Worm (Caenorhabditis elegans): ENCODE data around the gene qdpr-1.

qdpr-1 gene

DNA sequence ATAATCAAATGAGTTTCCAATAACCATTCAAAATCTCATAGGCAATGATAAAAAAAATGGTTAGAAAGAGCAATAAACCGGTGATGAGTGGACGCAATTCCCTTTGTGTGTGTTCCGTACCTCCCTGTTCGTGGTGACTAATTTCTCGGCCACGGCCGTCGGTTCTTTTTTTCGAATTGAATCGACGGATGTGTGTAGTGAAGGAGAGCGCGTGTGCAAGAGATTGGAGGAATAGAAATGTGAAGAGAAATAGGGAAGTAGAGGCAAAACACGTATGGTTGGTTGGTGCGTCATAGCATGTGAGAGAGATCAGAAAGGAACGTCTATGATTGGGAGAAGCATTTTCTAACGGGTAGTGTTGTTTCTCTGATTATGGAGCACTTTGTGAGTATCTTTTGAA is 33.9 kb upstream of the qdpr-1 start:
- TF ChIP-seq unc-120 (tag; optimal IDR thresholded peaks at IDR 0.05; ENCODE audit: poor library complexity, severe bottlenecking) (peak; percentile 29), snpc-4 (tag; optimal IDR thresholded peaks at IDR 0.05) (no peak), mep-1 (tag; optimal IDR thresholded peaks at IDR 0.05) (peak; percentile 45), ham-2 (GFP tag; optimal IDR thresholded peaks at IDR 0.05) (no peak), lin-32 (GFP tag; optimal IDR thresholded peaks at IDR 0.05) (no peak), hlh-1 (tag; optimal IDR thresholded peaks at IDR 0.05) (no peak), drap-1 (GFP tag; optimal IDR thresholded peaks at IDR 0.05) (no peak), sem-2 (GFP tag; optimal IDR thresholded peaks at IDR 0.05) (no peak), flh-1 (GFP tag; optimal IDR thresholded peaks at IDR 0.05) (no peak), zip-8 (tag; optimal IDR thresholded peaks at IDR 0.05) (no peak), elt-1 (tag; optimal IDR thresholded peaks at IDR 0.05; ENCODE audit: borderline replicate concordance, insufficient read depth) (no peak), lin-13 (tag; optimal IDR thresholded peaks at IDR 0.05) (no peak), cnd-1 (tag; optimal IDR thresholded peaks at IDR 0.05) (no peak), bed-3 (GFP tag; optimal IDR thresholded peaks at IDR 0.05) (no peak), mab-5 (tag; optimal IDR thresholded peaks at IDR 0.05) (no peak), nhr-237 (tag; optimal IDR thresholded peaks at IDR 0.05) (no peak), ces-1 (GFP tag; optimal IDR thresholded peaks at IDR 0.05) (peak; percentile 29)

DNA sequence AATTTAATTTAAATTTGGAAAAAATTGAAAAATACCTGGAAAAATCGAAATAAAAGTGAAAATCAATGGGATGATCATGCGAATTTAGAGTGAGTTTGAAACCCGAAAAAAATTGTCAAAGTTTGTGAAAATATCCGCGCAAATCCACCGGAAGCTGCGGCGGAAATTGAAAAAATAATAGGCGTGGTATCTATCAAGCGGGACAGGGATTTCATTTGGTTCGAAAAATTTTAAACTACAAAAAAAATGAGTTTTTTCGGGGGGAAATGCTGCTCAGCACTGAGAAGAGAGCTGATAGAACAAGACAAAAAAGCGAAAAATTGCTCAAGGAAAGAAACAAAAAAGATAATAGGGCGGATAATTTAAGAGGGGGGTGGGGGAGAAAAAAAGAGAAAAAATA is 22.7 kb upstream of the qdpr-1 start, which contains the start of gene T03F6.9:
T03F6.9 (minus strand) TSS at position 101 of the 400 bp plus-strand sequence.
- no peak for TF ChIP-seq nhr-237 (tag; optimal IDR thresholded peaks at IDR 0.05)
- TF ChIP-seq M03D4.4 (tag; optimal IDR thresholded peaks at IDR 0.05) = no peak
- TF ChIP-seq lsy-2 (tag; optimal IDR thresholded peaks at IDR 0.05) = no peak
- TF ChIP-seq sem-2 (GFP tag; optimal IDR thresholded peaks at IDR 0.05) = no peak
- TF ChIP-seq flh-1 (GFP tag; optimal IDR thresholded peaks at IDR 0.05) = no peak
- TF ChIP-seq nhr-2 (tag; optimal IDR thresholded peaks at IDR 0.05) = no peak
- no peak for TF ChIP-seq tbx-8 (GFP tag; optimal IDR thresholded peaks at IDR 0.05)
- no peak for TF ChIP-seq unc-62 (GFP tag; optimal IDR thresholded peaks at IDR 0.05)
- no peak for TF ChIP-seq ceh-39 (tag; optimal IDR thresholded peaks at IDR 0.05)

DNA sequence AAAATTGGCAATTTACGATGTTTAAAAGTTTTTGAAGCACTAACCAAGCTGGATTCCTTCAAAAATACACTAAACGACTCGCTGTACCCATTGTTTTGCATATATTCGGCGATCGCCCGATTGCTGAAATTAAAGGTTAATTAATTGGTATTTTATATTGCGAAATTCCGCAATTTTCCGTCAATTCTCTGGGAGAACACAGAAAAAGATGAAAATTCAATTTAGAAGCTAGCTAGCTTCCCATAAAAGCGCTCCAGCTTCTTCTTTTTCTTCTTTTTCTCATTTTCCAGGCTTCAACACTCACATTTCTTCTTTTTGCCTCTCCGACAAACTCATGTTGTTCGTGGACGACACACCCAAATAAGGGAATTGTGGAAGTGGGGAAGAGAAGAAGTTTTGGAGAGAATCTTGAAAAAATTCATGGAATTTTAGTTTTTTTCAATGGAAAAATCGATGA is 17.4 kb upstream of the qdpr-1 start, which contains the start of gene lis-1:
lis-1 (minus strand) TSS at position 407 of the 457 bp plus-strand sequence.
- TF ChIP-seq elt-3 (tag; optimal IDR thresholded peaks at IDR 0.05) (no peak), ces-1 (GFP tag; optimal IDR thresholded peaks at IDR 0.05) (peak; percentile 87), mep-1 (tag; optimal IDR thresholded peaks at IDR 0.05) (no peak), elt-1 (tag; optimal IDR thresholded peaks at IDR 0.05; ENCODE audit: borderline replicate concordance, insufficient read depth) (no peak), ham-2 (GFP tag; optimal IDR thresholded peaks at IDR 0.05) (no peak), nhr-2 (tag; optimal IDR thresholded peaks at IDR 0.05) (no peak), drap-1 (GFP tag; optimal IDR thresholded peaks at IDR 0.05) (no peak)

DNA sequence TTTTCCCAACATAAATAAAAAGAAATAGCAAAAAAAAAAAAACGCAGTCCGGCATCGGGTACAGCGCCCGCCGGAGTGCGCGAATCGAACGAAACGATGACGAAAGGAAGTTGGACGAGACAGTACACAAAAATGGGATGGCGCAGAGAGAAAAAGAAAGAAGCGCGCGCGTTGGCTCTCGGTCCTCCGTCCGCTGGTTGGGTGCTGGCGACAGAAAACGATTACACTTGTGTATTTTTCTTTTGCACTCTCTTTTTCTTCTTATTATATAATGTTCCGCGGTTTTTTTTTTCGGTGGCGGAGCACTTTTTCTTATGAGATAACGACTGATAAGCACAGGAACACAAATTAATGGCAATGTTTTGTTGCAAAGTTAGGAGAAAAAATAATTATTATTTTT is 16.5 kb upstream of the qdpr-1 start:
- no peak for TF ChIP-seq nhr-2 (tag; optimal IDR thresholded peaks at IDR 0.05)
- TF ChIP-seq lsy-2 (tag; optimal IDR thresholded peaks at IDR 0.05) = no peak
- no peak for TF ChIP-seq blmp-1 (tag; optimal IDR thresholded peaks at IDR 0.05)
- TF ChIP-seq nhr-237 (tag; optimal IDR thresholded peaks at IDR 0.05) = no peak
- TF ChIP-seq ztf-11 (tag; optimal IDR thresholded peaks at IDR 0.05) = no peak

ce11 chrIII:13378242-13378641 is 15.5 kb upstream of the qdpr-1 start, which contains the start of gene T03F6.10:
TSS of gene T03F6.10 (minus strand) at chrIII:13378342.
- TF ChIP-seq sem-2 (GFP tag; optimal IDR thresholded peaks at IDR 0.05) = no peak
- TF ChIP-seq unc-62 (GFP tag; optimal IDR thresholded peaks at IDR 0.05) = no peak
- TF ChIP-seq nhr-237 (tag; optimal IDR thresholded peaks at IDR 0.05) = no peak
- no peak for TF ChIP-seq pha-4 (tag; optimal IDR thresholded peaks at IDR 0.05)
- no peak for TF ChIP-seq lin-32 (GFP tag; optimal IDR thresholded peaks at IDR 0.05)
- TF ChIP-seq bed-3 (GFP tag; optimal IDR thresholded peaks at IDR 0.05) = no peak
- no peak for TF ChIP-seq mls-2 (tag; optimal IDR thresholded peaks at IDR 0.05)
- no peak for TF ChIP-seq unc-120 (tag; optimal IDR thresholded peaks at IDR 0.05; ENCODE audit: poor library complexity, severe bottlenecking)
- TF ChIP-seq elt-3 (tag; optimal IDR thresholded peaks at IDR 0.05) = no peak

DNA sequence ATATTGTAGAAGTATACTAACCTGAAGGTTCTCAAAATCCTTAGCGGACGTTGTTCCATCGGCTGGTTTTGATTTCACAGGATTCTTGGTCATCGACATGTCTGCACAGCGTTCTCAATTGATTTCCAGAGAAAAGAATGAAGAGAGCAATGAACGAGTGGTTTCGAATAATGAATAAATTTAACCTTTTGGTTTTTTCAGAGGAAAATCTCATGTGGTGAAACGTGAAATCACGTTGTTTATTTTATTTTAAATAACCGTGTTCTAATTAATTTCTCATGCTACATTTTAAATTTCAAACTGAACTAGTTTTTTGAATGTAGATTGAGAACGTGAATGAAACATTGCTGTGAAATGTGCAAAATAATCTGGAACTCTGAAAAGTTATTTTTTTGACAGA is 13.5 kb upstream of the qdpr-1 start, which contains the start of gene T03F6.6:
T03F6.6 (minus strand) TSS at position 101 of the 400 bp plus-strand sequence.
- TF ChIP-seq zip-8 (tag; optimal IDR thresholded peaks at IDR 0.05) = no peak
- TF ChIP-seq unc-120 (tag; optimal IDR thresholded peaks at IDR 0.05; ENCODE audit: poor library complexity, severe bottlenecking) = no peak
- no peak for TF ChIP-seq M03D4.4 (tag; optimal IDR thresholded peaks at IDR 0.05)
- TF ChIP-seq tbx-8 (GFP tag; optimal IDR thresholded peaks at IDR 0.05) = no peak
- TF ChIP-seq blmp-1 (tag; optimal IDR thresholded peaks at IDR 0.05) = no peak
- no peak for TF ChIP-seq cnd-1 (tag; optimal IDR thresholded peaks at IDR 0.05)
- TF ChIP-seq flh-1 (GFP tag; optimal IDR thresholded peaks at IDR 0.05) = no peak
- TF ChIP-seq lin-13 (tag; optimal IDR thresholded peaks at IDR 0.05) = no peak
- no peak for TF ChIP-seq nhr-76 (tag; optimal IDR thresholded peaks at IDR 0.05)
- TF ChIP-seq ceh-43 (GFP tag; optimal IDR thresholded peaks at IDR 0.05) = no peak
- no peak for TF ChIP-seq mab-5 (tag; optimal IDR thresholded peaks at IDR 0.05)
- no peak for TF ChIP-seq hlh-1 (tag; optimal IDR thresholded peaks at IDR 0.05)
- no peak for TF ChIP-seq nhr-28 (tag; optimal IDR thresholded peaks at IDR 0.05)
- no peak for TF ChIP-seq pha-4 (tag; optimal IDR thresholded peaks at IDR 0.05)
- TF ChIP-seq lin-32 (GFP tag; optimal IDR thresholded peaks at IDR 0.05) = no peak
- no peak for TF ChIP-seq bed-3 (GFP tag; optimal IDR thresholded peaks at IDR 0.05)
- TF ChIP-seq sptf-1 (tag; optimal IDR thresholded peaks at IDR 0.05) = no peak
- TF ChIP-seq sem-2 (GFP tag; optimal IDR thresholded peaks at IDR 0.05) = no peak
- TF ChIP-seq ceh-39 (tag; optimal IDR thresholded peaks at IDR 0.05) = no peak
